Fruit fly (Drosophila melanogaster): ENCODE measurements around the gene ppk22.

ppk22 gene

DNA sequence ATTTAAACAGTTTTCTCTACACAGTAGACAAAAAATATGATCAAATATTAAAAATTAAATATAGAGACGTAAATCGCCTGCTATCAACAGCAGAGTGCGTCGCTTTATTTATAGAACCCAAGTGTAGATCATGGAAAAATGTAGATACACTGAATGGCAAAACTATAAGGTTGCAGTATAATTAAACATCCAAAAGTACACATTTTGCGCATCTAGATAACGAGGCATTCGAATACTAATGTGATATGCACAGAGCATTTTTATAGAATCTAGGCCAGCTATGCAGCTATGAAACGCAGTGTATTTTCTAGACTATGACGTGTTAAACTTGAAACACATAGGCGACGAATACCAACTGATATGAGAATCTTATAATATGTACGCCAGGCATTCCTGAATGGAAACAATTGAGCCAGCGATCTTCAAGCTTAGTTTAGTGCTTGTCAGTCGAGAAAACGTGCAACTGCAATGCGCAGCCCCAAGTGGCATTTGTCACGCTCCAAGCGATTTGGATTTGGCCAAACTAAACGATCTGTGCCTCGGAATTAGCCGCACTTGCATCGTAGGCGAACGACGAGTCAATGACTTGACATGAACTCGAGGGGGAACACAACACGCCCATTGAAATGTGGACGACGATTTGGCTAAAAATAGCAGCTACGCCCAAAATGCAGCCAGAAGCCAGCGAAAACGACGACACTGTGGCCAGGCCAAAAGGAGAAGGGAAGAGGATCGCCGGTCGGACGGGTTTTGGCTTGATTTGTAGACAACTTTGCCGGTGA, 48.6 kb downstream of the ppk22 start (continued):
- TF ChIP-seq CG15479 (GFP tag; optimal IDR thresholded peaks at IDR 0.05) (no peak), CG2129 (GFP tag; IDR thresholded peaks at IDR 0.05; ENCODE audit: partially characterized antibody) (no peak), p53 (GFP tag; optimal IDR thresholded peaks at IDR 0.05) (no peak), CG17912 (GFP tag; optimal IDR thresholded peaks at IDR 0.05) (peak; percentile 49), aop (GFP tag; IDR thresholded peaks at IDR 0.05) (peak; percentile 79; the same call in 1 of the 2 replicates), Rfx (GFP tag; IDR thresholded peaks at IDR 0.05) (peak; percentile 95), CG12299 (tag; optimal IDR thresholded peaks at IDR 0.05) (peak; percentile 73), onecut (GFP tag; IDR thresholded peaks at IDR 0.05) (peak; percentile 73), zfh1 (GFP tag; IDR thresholded peaks at IDR 0.05) (peak; percentile 87), Ada2b (GFP tag; IDR thresholded peaks at IDR 0.05) (peak; percentile 90), Meics (GFP tag; optimal IDR thresholded peaks at IDR 0.05) (peak; percentile 89), Chrac-16 (GFP tag; optimal IDR thresholded peaks at IDR 0.05) (peak; percentile 78), CG9876 (GFP tag; optimal IDR thresholded peaks at IDR 0.05) (peak; percentile 50), CG3847 (GFP tag; IDR thresholded peaks at IDR 0.05) (peak; percentile 87), CrebB (tag; optimal IDR thresholded peaks at IDR 0.05) (peak; percentile 87), ttk (GFP tag; IDR thresholded peaks at IDR 0.05) (peak; percentile 77), Spps (tag; optimal IDR thresholded peaks at IDR 0.05) (peak; percentile 47), CG3281 (GFP tag; optimal IDR thresholded peaks at IDR 0.05) (peak; percentile 88), CTCF (GFP tag; optimal IDR thresholded peaks at IDR 0.05) (peak; percentile 42), CG10565 (GFP tag; optimal IDR thresholded peaks at IDR 0.05) (peak; percentile 44), CG3726 (GFP tag; IDR thresholded peaks at IDR 0.05) (peak; percentile 53; the same call in 1 of the 3 replicates), BEAF-32 (GFP tag; optimal IDR thresholded peaks at IDR 0.05) (no peak), Hmr (GFP tag; optimal IDR thresholded peaks at IDR 0.05) (peak; percentile 92), cwo (GFP tag; optimal IDR thresholded peaks at IDR 0.05) (peak; percentile 85), pum (GFP tag; optimal IDR thresholded peaks at IDR 0.05) (peak; percentile 67), gro (GFP tag; optimal IDR thresholded peaks at IDR 0.05) (peak; percentile 91), ham (GFP tag; IDR thresholded peaks at IDR 0.05) (no peak), CG17359 (tag; optimal IDR thresholded peaks at IDR 0.05) (peak; percentile 93), CG13296 (GFP tag; optimal IDR thresholded peaks at IDR 0.05) (peak; percentile 91), CG8765 (GFP tag; IDR thresholded peaks at IDR 0.05) (peak; percentile 20; the same call in 1 of the 2 replicates), Fer3 (tag; optimal IDR thresholded peaks at IDR 0.05) (peak; percentile 90), CG10321 (GFP tag; IDR thresholded peaks at IDR 0.05) (peak; percentile 55; the same call in 1 of the 2 replicates), dysf (GFP tag; IDR thresholded peaks at IDR 0.05) (peak; percentile 93), Bdp1 (GFP tag; optimal IDR thresholded peaks at IDR 0.05) (peak; percentile 70), Dad (GFP tag; optimal IDR thresholded peaks at IDR 0.05) (peak; percentile 86), CG10267 (tag; optimal IDR thresholded peaks at IDR 0.05) (peak; percentile 63), ATbp (GFP tag; optimal IDR thresholded peaks at IDR 0.05) (peak; percentile 78), CG14014 (GFP tag; IDR thresholded peaks at IDR 0.05) (peak; percentile 93), insv (GFP tag; optimal IDR thresholded peaks at IDR 0.05) (no peak), dm (GFP tag; optimal IDR thresholded peaks at IDR 0.05) (peak; percentile 71), chm (GFP tag; IDR thresholded peaks at IDR 0.05) (peak; percentile 90), H2.0 (GFP tag; IDR thresholded peaks at IDR 0.05) (peak; percentile 88), sna (GFP tag; IDR thresholded peaks at IDR 0.05; ENCODE audit: partially characterized antibody) (no peak), emc (GFP tag; optimal IDR thresholded peaks at IDR 0.05) (peak; percentile 83), CG14441 (GFP tag; IDR thresholded peaks at IDR 0.05) (peak; percentile 91), cad (GFP tag; optimal IDR thresholded peaks at IDR 0.05) (no peak), psq (GFP tag; optimal IDR thresholded peaks at IDR 0.05) (peak; percentile 31), fd102C (GFP tag; optimal IDR thresholded peaks at IDR 0.05) (no peak), CG2889 (GFP tag; IDR thresholded peaks at IDR 0.05) (peak; percentile 78; the same call in 2 of the 3 replicates), Sry-δ (GFP tag; optimal IDR thresholded peaks at IDR 0.05) (peak; percentile 48)
